Worm (Caenorhabditis elegans): Measurements from ENCODE around the gene F59E12.9.
A peak's percentile ranks its signal among the peaks of the same experiment; 100 is the strongest.

The F59E12.9 gene

ce11 chrII:5593377-5593932 lies 53.4 kb downstream of the F59E12.9 start, which contains the start of gene cdc-14:
cdc-14 (minus strand) TSS chrII:5593427.
- TF ChIP-seq lin-39 (tag; optimal IDR thresholded peaks at IDR 0.05) (peak; percentile 76), ceh-9 (tag; optimal IDR thresholded peaks at IDR 0.05) (no peak), egl-27 (tag; optimal IDR thresholded peaks at IDR 0.05) (no peak), elt-3 (tag; optimal IDR thresholded peaks at IDR 0.05) (no peak), nhr-67 (tag; optimal IDR thresholded peaks at IDR 0.05) (no peak), tbx-2 (tag; optimal IDR thresholded peaks at IDR 0.05) (no peak), unc-39 (tag; optimal IDR thresholded peaks at IDR 0.05) (no peak), nhr-25 (tag; optimal IDR thresholded peaks at IDR 0.05) (peak; percentile 94), elt-2 (tag; optimal IDR thresholded peaks at IDR 0.05) (peak; percentile 73), snpc-4 (tag; optimal IDR thresholded peaks at IDR 0.05) (peak; percentile 84), elt-1 (tag; optimal IDR thresholded peaks at IDR 0.05) (peak; percentile 53), ceh-28 (tag; optimal IDR thresholded peaks at IDR 0.05) (peak; percentile 43), nhr-28 (tag; optimal IDR thresholded peaks at IDR 0.05) (no peak), nhr-76 (tag; optimal IDR thresholded peaks at IDR 0.05) (no peak), nhr-23 (tag; optimal IDR thresholded peaks at IDR 0.05) (peak; percentile 54), nhr-43 (tag; optimal IDR thresholded peaks at IDR 0.05; ENCODE audit: poor library complexity, severe bottlenecking) (peak; percentile 22), pha-4 (tag; optimal IDR thresholded peaks at IDR 0.05) (peak; percentile 78), egl-5 (tag; optimal IDR thresholded peaks at IDR 0.05) (peak; percentile 87), ZK546.5 (tag; optimal IDR thresholded peaks at IDR 0.05) (no peak), mdl-1 (tag; optimal IDR thresholded peaks at IDR 0.05) (no peak), eor-1 (tag; optimal IDR thresholded peaks at IDR 0.05) (no peak), hmg-11 (tag; optimal IDR thresholded peaks at IDR 0.05) (peak; percentile 54), jun-1 (tag; optimal IDR thresholded peaks at IDR 0.05) (peak; percentile 66), skn-1 (tag; optimal IDR thresholded peaks at IDR 0.05) (no peak), fos-1 (tag; optimal IDR thresholded peaks at IDR 0.05) (no peak), nfya-1 (tag; optimal IDR thresholded peaks at IDR 0.05; ENCODE audit: insufficient read depth) (peak; percentile 59), lin-15B (tag; optimal IDR thresholded peaks at IDR 0.05) (peak; percentile 65), nhr-237 (tag; optimal IDR thresholded peaks at IDR 0.05) (no peak), fkh-2 (tag; optimal IDR thresholded peaks at IDR 0.05) (peak; percentile 38)

ce11 chrII:5592857-5593256 lies 54.0 kb downstream of the F59E12.9 start:
- peak; percentile 66 for TF ChIP-seq elt-1 (tag; optimal IDR thresholded peaks at IDR 0.05)
- TF ChIP-seq pha-4 (tag; optimal IDR thresholded peaks at IDR 0.05) = no peak

ce11 chrII:5591558-5591957 lies 55.3 kb downstream of the F59E12.9 start:
- no peak for TF ChIP-seq lin-15B (tag; optimal IDR thresholded peaks at IDR 0.05)
- no peak for TF ChIP-seq eor-1 (tag; optimal IDR thresholded peaks at IDR 0.05)
- TF ChIP-seq elt-1 (tag; optimal IDR thresholded peaks at IDR 0.05) = no peak
- no peak for TF ChIP-seq nhr-43 (tag; optimal IDR thresholded peaks at IDR 0.05; ENCODE audit: poor library complexity, severe bottlenecking)
- TF ChIP-seq jun-1 (tag; optimal IDR thresholded peaks at IDR 0.05) = no peak
- TF ChIP-seq R02D3.7 (tag; optimal IDR thresholded peaks at IDR 0.05) = no peak
- TF ChIP-seq aly-2 (tag; optimal IDR thresholded peaks at IDR 0.05) = no peak
- no peak for TF ChIP-seq ceh-16 (tag; optimal IDR thresholded peaks at IDR 0.05)
- no peak for TF ChIP-seq fkh-2 (tag; optimal IDR thresholded peaks at IDR 0.05)
- no peak for TF ChIP-seq nhr-11 (tag; optimal IDR thresholded peaks at IDR 0.05)
- no peak for TF ChIP-seq fos-1 (tag; optimal IDR thresholded peaks at IDR 0.05)
- TF ChIP-seq unc-39 (tag; optimal IDR thresholded peaks at IDR 0.05) = no peak

Measured in whole organism, L3 larva.